Worm (Caenorhabditis elegans): ENCODE results near the gene srj-14.

DNA sequence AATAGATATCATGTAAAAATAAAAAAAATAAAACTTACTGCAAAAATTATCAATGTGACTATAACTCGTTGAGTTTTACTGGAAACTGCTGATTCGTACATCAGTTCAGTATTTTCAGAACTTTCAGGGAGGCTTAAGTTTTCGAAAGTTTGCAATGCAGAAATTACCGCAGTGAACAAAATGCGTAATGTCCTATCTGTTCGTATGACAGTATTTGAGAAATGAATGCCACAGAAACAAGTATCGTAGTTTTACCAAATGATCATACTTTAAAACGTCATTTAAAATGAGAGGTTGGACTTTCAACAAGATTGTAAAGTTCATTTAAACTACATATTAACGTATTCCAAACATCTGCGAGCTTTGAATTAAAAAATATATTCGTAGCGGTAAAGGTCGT lies 12.8 kb upstream of the srj-14 start, which contains the start of gene C03G6.21:
- TF ChIP-seq ceh-82 (tag; optimal IDR thresholded peaks at IDR 0.05) (no peak), ama-1 (optimal IDR thresholded peaks at IDR 0.05) (no peak), nhr-6 (tag; optimal IDR thresholded peaks at IDR 0.05) (no peak), egl-27 (tag; optimal IDR thresholded peaks at IDR 0.05) (no peak), fos-1 (tag; optimal IDR thresholded peaks at IDR 0.05) (no peak), unc-39 (tag; optimal IDR thresholded peaks at IDR 0.05) (no peak), ztf-11 (tag; optimal IDR thresholded peaks at IDR 0.05) (no peak), F13H6.1 (tag; optimal IDR thresholded peaks at IDR 0.05) (no peak), ZK546.5 (tag; optimal IDR thresholded peaks at IDR 0.05) (no peak), nhr-25 (tag; optimal IDR thresholded peaks at IDR 0.05) (no peak), nhr-11 (tag; optimal IDR thresholded peaks at IDR 0.05) (no peak), ceh-16 (tag; optimal IDR thresholded peaks at IDR 0.05) (no peak)
